Worm (Caenorhabditis elegans) whole organism, L2 larva: ENCODE measurements around the gene B0545.4.

Experiments
- C34F6.9 ChIP-seq: fragments of 150-350 bp; optimal IDR thresholded peaks from 2 replicates; lab custom pipeline; 2014; ENCODE audit warnings: missing biosample characterization, missing genetic modification characterization
- F13H6.1 ChIP-seq: sonication (generic microtip); optimal IDR thresholded peaks from 2 replicates; lab custom pipeline; 2016; ENCODE audit warnings: missing genetic modification characterization, missing compliant biosample characterization
- R02D3.7 ChIP-seq: fragments of 150-350 bp; optimal IDR thresholded peaks from 2 replicates; lab custom pipeline; 2014; ENCODE audit warnings: missing biosample characterization, missing genetic modification characterization
- Y55F3AM.14 ChIP-seq: fragments of 200-800 bp; sonication (Bioruptor generic); optimal IDR thresholded peaks from 2 replicates; lab custom pipeline; 2018; ENCODE audit warnings: mild to moderate bottlenecking, missing genetic modification characterization, missing compliant biosample characterization
- ZK546.5 ChIP-seq: sonication (generic microtip); optimal IDR thresholded peaks from 2 replicates; lab custom pipeline; 2017; ENCODE audit warnings: missing biosample characterization, missing genetic modification characterization
- alr-1 ChIP-seq: fragments of 150-350 bp; optimal IDR thresholded peaks from 2 replicates; lab custom pipeline; 2014; ENCODE audit warnings: missing biosample characterization, missing genetic modification characterization
- aly-2 ChIP-seq: fragments of 150-350 bp; optimal IDR thresholded peaks from 2 replicates; lab custom pipeline; 2014; ENCODE audit warnings: missing biosample characterization, missing genetic modification characterization
- ama-1 ChIP-seq: fragments of 150-350 bp; optimal IDR thresholded peaks from 2 replicates; lab custom pipeline; 2018; ENCODE audit warnings: inconsistent platforms
- blmp-1 ChIP-seq: sonication (generic microtip); optimal IDR thresholded peaks from 2 replicates; lab custom pipeline; 2017; ENCODE audit warnings: missing genetic modification characterization, mild to moderate bottlenecking, missing compliant biosample characterization, antibody characterized with exemption, moderate library complexity; ENCODE audit not compliant: insufficient read depth
- ceh-16 ChIP-seq: fragments of 150-350 bp; optimal IDR thresholded peaks from 2 replicates; lab custom pipeline; 2014; ENCODE audit warnings: missing biosample characterization, missing genetic modification characterization
- crh-2 ChIP-seq: sonication (generic microtip); optimal IDR thresholded peaks from 2 replicates; lab custom pipeline; 2017; ENCODE audit warnings: missing biosample characterization, missing genetic modification characterization
- dmd-4 ChIP-seq: sonication (generic microtip); optimal IDR thresholded peaks from 2 replicates; lab custom pipeline; 2017; ENCODE audit warnings: missing biosample characterization, missing genetic modification characterization
- egl-27 ChIP-seq: sonication (generic microtip); optimal IDR thresholded peaks from 3 replicates; lab custom pipeline; 2017; ENCODE audit warnings: missing biosample characterization, missing genetic modification reagents, missing genetic modification characterization
- elt-1 ChIP-seq: fragments of 150-350 bp; optimal IDR thresholded peaks from 2 replicates; lab custom pipeline; 2014; ENCODE audit warnings: missing biosample characterization, missing genetic modification characterization
- elt-3 ChIP-seq: sonication (generic microtip); optimal IDR thresholded peaks from 2 replicates; lab custom pipeline; 2017; ENCODE audit warnings: missing biosample characterization, missing genetic modification characterization
- fos-1 ChIP-seq: fragments of 150-350 bp; optimal IDR thresholded peaks from 2 replicates; lab custom pipeline; 2014; ENCODE audit warnings: missing biosample characterization, missing genetic modification characterization
- gmeb-1 ChIP-seq: fragments of 150-350 bp; optimal IDR thresholded peaks from 2 replicates; lab custom pipeline; 2014; ENCODE audit warnings: missing biosample characterization, missing genetic modification characterization
- lin-11 ChIP-seq: fragments of 150-350 bp; sonication (generic microtip); optimal IDR thresholded peaks from 2 replicates; lab custom pipeline; 2014; ENCODE audit warnings: missing biosample characterization, missing genetic modification characterization, inconsistent platforms, mixed read lengths
- lin-13 ChIP-seq: fragments of 150-350 bp; optimal IDR thresholded peaks from 2 replicates; lab custom pipeline; 2014; ENCODE audit warnings: missing biosample characterization, missing genetic modification reagents, missing genetic modification characterization
- lin-39 ChIP-seq: fragments of 150-350 bp; optimal IDR thresholded peaks from 2 replicates; lab custom pipeline; 2014; ENCODE audit warnings: missing biosample characterization, missing genetic modification reagents, missing genetic modification characterization
- lsy-2 ChIP-seq, 2 experiments: fragments of 150-350 bp in 1 of 2; sonication (generic microtip) in 1 of 2; optimal IDR thresholded peaks; 2 replicates each; lab custom pipeline; 2014 to 2017; ENCODE audit warnings: missing biosample characterization in 2 of 2, missing genetic modification characterization in 2 of 2
- mab-5 ChIP-seq: fragments of 150-350 bp; optimal IDR thresholded peaks from 2 replicates; lab custom pipeline; 2014; ENCODE audit warnings: missing biosample characterization, missing genetic modification characterization
- mbf-1 ChIP-seq: sonication (generic microtip); optimal IDR thresholded peaks from 2 replicates; lab custom pipeline; 2017; ENCODE audit warnings: missing biosample characterization, missing genetic modification characterization
- mdl-1 ChIP-seq, 2 experiments: fragments of 150-350 bp in 1 of 2; sonication (generic microtip) in 1 of 2; optimal IDR thresholded peaks; 2 replicates each; lab custom pipeline; 2017; ENCODE audit warnings: missing biosample characterization in 2 of 2, missing genetic modification characterization in 2 of 2
- nhr-10 ChIP-seq: sonication (generic microtip); optimal IDR thresholded peaks from 2 replicates; lab custom pipeline; 2017; ENCODE audit warnings: missing biosample characterization, missing genetic modification characterization
- nhr-11 ChIP-seq: fragments of 150-350 bp; optimal IDR thresholded peaks from 2 replicates; lab custom pipeline; 2014; ENCODE audit warnings: missing biosample characterization, missing genetic modification characterization
- nhr-12 ChIP-seq: fragments of 150-350 bp; optimal IDR thresholded peaks from 2 replicates; lab custom pipeline; 2014; ENCODE audit warnings: missing biosample characterization, missing genetic modification characterization
- nhr-129 ChIP-seq: fragments of 150-350 bp; optimal IDR thresholded peaks from 2 replicates; lab custom pipeline; 2014; ENCODE audit warnings: missing biosample characterization, missing genetic modification characterization
- nhr-21 ChIP-seq: fragments of 150-350 bp; optimal IDR thresholded peaks from 2 replicates; lab custom pipeline; 2014; ENCODE audit warnings: missing biosample characterization, missing genetic modification characterization
- nhr-237 ChIP-seq: fragments of 150-350 bp; optimal IDR thresholded peaks from 2 replicates; lab custom pipeline; 2014; ENCODE audit warnings: missing biosample characterization, missing genetic modification characterization
- nhr-25 ChIP-seq: fragments of 150-350 bp; sonication (generic microtip); optimal IDR thresholded peaks from 3 replicates; lab custom pipeline; 2014; ENCODE audit warnings: missing biosample characterization, missing genetic modification characterization
- nhr-6 ChIP-seq: fragments of 150-350 bp; optimal IDR thresholded peaks from 2 replicates; lab custom pipeline; 2014; ENCODE audit warnings: missing biosample characterization, missing genetic modification characterization
- nhr-77 ChIP-seq: fragments of 150-350 bp; optimal IDR thresholded peaks from 2 replicates; lab custom pipeline; 2014; ENCODE audit warnings: missing biosample characterization, missing genetic modification characterization
- peb-1 ChIP-seq: fragments of 150-350 bp; optimal IDR thresholded peaks from 2 replicates; lab custom pipeline; 2014; ENCODE audit warnings: missing biosample characterization, missing genetic modification characterization
- sem-4 ChIP-seq: fragments of 150-350 bp; optimal IDR thresholded peaks from 2 replicates; lab custom pipeline; 2014; ENCODE audit warnings: missing biosample characterization, missing genetic modification reagents, missing genetic modification characterization
- skn-1 ChIP-seq: sonication (generic microtip); optimal IDR thresholded peaks from 2 replicates; lab custom pipeline; 2017; ENCODE audit warnings: missing biosample characterization, missing genetic modification characterization
- sma-3 ChIP-seq: sonication (generic microtip); optimal IDR thresholded peaks from 2 replicates; lab custom pipeline; 2016; ENCODE audit warnings: missing genetic modification reagents, missing genetic modification characterization, missing compliant biosample characterization
- sma-9 ChIP-seq, 2 experiments: fragments of 150-350 bp in 1 of 2; sonication (generic microtip) in 1 of 2; optimal IDR thresholded peaks; 2 replicates each; lab custom pipeline; 2014 to 2016; ENCODE audit warnings: missing genetic modification characterization in 2 of 2, mild to moderate bottlenecking in 1 of 2, missing biosample characterization in 1 of 2, missing compliant biosample characterization in 1 of 2, missing genetic modification reagents in 1 of 2, moderate library complexity in 1 of 2
- snpc-4 ChIP-seq: fragments of 150-350 bp; optimal IDR thresholded peaks from 2 replicates; lab custom pipeline; 2014; ENCODE audit warnings: missing biosample characterization, missing genetic modification characterization
- unc-55 ChIP-seq: fragments of 150-350 bp; sonication (generic microtip); optimal IDR thresholded peaks from 3 replicates; lab custom pipeline; 2014; ENCODE audit warnings: missing biosample characterization, missing genetic modification reagents, missing genetic modification characterization
- unc-62 ChIP-seq: fragments of 150-350 bp; optimal IDR thresholded peaks from 2 replicates; lab custom pipeline; 2014; ENCODE audit warnings: missing biosample characterization, missing genetic modification reagents, missing genetic modification characterization
- zag-1 ChIP-seq: fragments of 150-350 bp; optimal IDR thresholded peaks from 2 replicates; lab custom pipeline; 2014; ENCODE audit warnings: missing biosample characterization, missing genetic modification characterization
- ztf-1 ChIP-seq: fragments of 200-800 bp; sonication (Bioruptor generic); conservative IDR thresholded peaks from 2 replicates; pipeline ENCODE4 v1.3.6; 2022; ENCODE audit warnings: missing genetic modification characterization, missing compliant biosample characterization
- ztf-4 ChIP-seq: fragments of 150-350 bp; optimal IDR thresholded peaks from 2 replicates; lab custom pipeline; 2014; ENCODE audit warnings: missing biosample characterization, missing genetic modification characterization

B0545.4 gene

DNA sequence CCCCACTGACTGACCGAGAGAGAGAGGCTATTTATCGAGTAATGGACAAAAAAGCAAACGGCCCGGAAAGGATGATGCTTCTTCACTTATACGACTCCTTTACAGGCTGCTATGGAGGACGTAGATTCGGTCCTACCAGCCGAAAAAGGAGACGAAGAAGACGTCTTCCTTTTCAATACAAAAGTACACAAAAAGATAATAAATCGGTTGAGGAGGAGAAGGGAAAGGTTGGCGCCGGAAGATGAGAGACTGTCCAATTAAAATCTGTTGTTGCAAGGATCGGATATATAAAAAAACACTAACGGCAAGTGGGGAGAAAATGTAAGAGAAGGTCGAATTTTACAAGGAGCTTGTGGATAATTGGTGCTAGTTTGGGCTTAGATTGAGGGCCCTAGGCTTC is 39.5 kb upstream of the B0545.4 start:
- TF ChIP-seq nhr-10 (tag; lab: Kevin White, UChicago) (no peak), sma-3 (GFP tag; lab: Kevin White, UChicago) (no peak), ceh-16 (tag; lab: Kevin White, UChicago) (no peak), nhr-21 (tag; lab: Kevin White, UChicago) (no peak), fos-1 (no peak), gmeb-1 (tag; lab: Kevin White, UChicago) (no peak), unc-55 (no peak), peb-1 (tag; lab: Kevin White, UChicago) (no peak), unc-62 (GFP tag; lab: Kevin White, UChicago) (no peak), nhr-129 (tag; lab: Kevin White, UChicago) (no peak), nhr-237 (tag; lab: Kevin White, UChicago) (no peak), nhr-11 (tag; lab: Kevin White, UChicago) (no peak), ztf-4 (tag; lab: Kevin White, UChicago) (no peak), C34F6.9 (no peak), nhr-6 (tag; lab: Kevin White, UChicago) (no peak), crh-2 (tag; lab: Kevin White, UChicago) (no peak), blmp-1 (no peak), skn-1 (tag; lab: Kevin White, UChicago) (no peak)

DNA sequence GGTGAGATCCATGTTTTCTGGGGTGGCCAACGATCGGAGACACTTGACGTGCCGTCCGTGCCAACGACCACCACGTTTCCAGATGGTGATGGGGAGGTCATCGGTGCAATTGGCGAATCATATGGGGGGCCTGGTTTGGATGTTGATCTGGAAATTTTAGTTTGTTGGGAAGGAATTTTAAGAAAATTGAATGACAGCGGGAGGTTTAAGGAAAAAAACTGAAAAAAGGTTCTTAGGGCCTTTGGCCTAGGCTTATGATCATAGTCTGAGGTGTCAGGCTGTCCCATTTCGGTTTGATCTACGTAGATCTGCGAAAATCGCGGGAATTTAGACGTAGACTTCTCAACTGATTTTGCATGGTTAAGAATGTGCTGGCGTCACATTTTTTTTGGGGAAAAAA is 38.6 kb upstream of the B0545.4 start, which contains the start of gene col-99:
TSS of gene col-99 (minus strand) at position 101 of the 400 bp plus-strand sequence.
- TF ChIP-seq ZK546.5 (no peak), R02D3.7 (tag; lab: Kevin White, UChicago) (no peak), crh-2 (tag; lab: Kevin White, UChicago) (no peak), nhr-21 (tag; lab: Kevin White, UChicago) (no peak), aly-2 (no peak), sma-9 (GFP tag; optimal IDR thresholded peaks at IDR 0.05; lab: Kevin White, UChicago) (no peak), sma-9 (tag; optimal IDR thresholded peaks at IDR 0.05; lab: Kevin White, UChicago) (no peak), alr-1 (tag; lab: Kevin White, UChicago) (no peak), fos-1 (no peak), lin-11 (no peak), nhr-6 (tag; lab: Kevin White, UChicago) (no peak), zag-1 (tag; lab: Kevin White, UChicago) (no peak)

DNA sequence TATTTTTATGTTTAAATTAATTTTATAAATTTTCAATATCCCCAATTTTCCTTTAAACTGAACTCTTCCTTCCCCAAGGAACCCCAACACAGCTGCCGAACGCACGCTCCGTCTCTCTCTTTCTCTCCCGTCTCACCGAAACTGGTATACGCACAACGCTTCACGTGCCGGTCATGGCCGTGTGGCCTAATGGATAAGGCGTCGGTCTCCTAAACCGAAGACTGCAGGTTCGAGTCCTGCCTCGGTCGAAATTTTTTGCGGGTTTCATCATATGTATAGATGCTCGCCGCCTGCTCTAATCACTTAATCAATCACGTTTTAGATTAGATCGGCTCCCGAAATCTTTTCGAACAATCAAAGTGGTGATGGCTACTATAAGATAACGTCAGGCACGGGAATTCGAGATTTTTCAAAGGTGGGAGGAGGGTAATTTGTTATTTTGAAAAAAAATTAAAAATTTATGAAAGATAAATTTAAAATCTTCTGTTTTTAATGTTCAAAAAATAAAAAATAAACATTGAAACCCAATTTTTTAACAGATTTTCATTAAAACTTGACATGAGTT is 34.7 kb upstream of the B0545.4 start:
- TF ChIP-seq unc-62 (GFP tag; lab: Kevin White, UChicago) (no peak), elt-3 (tag; lab: Kevin White, UChicago) (no peak), lsy-2 (tag; optimal IDR thresholded peaks at IDR 0.05; lab: Kevin White, UChicago) (peak; percentile 32 to 55), crh-2 (tag; lab: Kevin White, UChicago) (peak; percentile 34), ceh-16 (tag; lab: Kevin White, UChicago) (no peak), lin-39 (tag; lab: Kevin White, UChicago) (no peak), dmd-4 (tag; lab: Kevin White, UChicago) (no peak), ZK546.5 (no peak), Y55F3AM.14 (GFP tag; lab: Kevin White, UChicago) (peak; percentile 7), nhr-25 (tag; lab: Kevin White, UChicago) (no peak), gmeb-1 (tag; lab: Kevin White, UChicago) (peak; percentile 41), egl-27 (tag; lab: Kevin White, UChicago) (no peak), mab-5 (peak; percentile 1), alr-1 (tag; lab: Kevin White, UChicago) (no peak), C34F6.9 (peak; percentile 50), nhr-12 (tag; lab: Kevin White, UChicago) (no peak), mdl-1 (tag; optimal IDR thresholded peaks at IDR 0.05; lab: Kevin White, UChicago) (peak; percentile 27 to 82), nhr-77 (no peak), sem-4 (tag; lab: Kevin White, UChicago) (no peak), elt-1 (tag; lab: Kevin White, UChicago) (no peak), snpc-4 (peak; percentile 20), ztf-1 (no peak), lin-13 (GFP tag; lab: Kevin White, UChicago) (peak; percentile 41), nhr-129 (tag; lab: Kevin White, UChicago) (peak; percentile 83), nhr-21 (tag; lab: Kevin White, UChicago) (no peak), ama-1 (lab: Kevin White, UChicago) (no peak), sma-9 (GFP tag; optimal IDR thresholded peaks at IDR 0.05; lab: Kevin White, UChicago) (no peak), sma-9 (tag; optimal IDR thresholded peaks at IDR 0.05; lab: Kevin White, UChicago) (no peak), mbf-1 (tag; lab: Kevin White, UChicago) (no peak), nhr-10 (tag; lab: Kevin White, UChicago) (no peak), peb-1 (tag; lab: Kevin White, UChicago) (no peak), F13H6.1 (peak; percentile 56), fos-1 (peak; percentile 46), lin-11 (peak; percentile 48), unc-55 (peak; percentile 66)
